Worm (Caenorhabditis elegans): ENCODE measurements around the gene sulp-3.
"Not testable (repeated sequence)": the region's sequence is repeated elsewhere in the genome, so short reads cannot be mapped to it uniquely, and the experiment has no call there.

The sulp-3 gene

ce11 chrX:8421594-8421993 lies 13.4 kb upstream of the sulp-3 start:
- TF ChIP-seq fos-1 (tag; optimal IDR thresholded peaks at IDR 0.05) (no peak), nhr-11 (tag; optimal IDR thresholded peaks at IDR 0.05) (no peak), ceh-82 (tag; optimal IDR thresholded peaks at IDR 0.05) (no peak), sma-9 (GFP tag; optimal IDR thresholded peaks at IDR 0.05) (no peak), sma-9 (tag; optimal IDR thresholded peaks at IDR 0.05) (no peak), C34F6.9 (tag; optimal IDR thresholded peaks at IDR 0.05) (no peak), nhr-6 (tag; optimal IDR thresholded peaks at IDR 0.05) (no peak), nhr-129 (tag; optimal IDR thresholded peaks at IDR 0.05) (no peak), dmd-4 (tag; optimal IDR thresholded peaks at IDR 0.05) (no peak), nhr-237 (tag; optimal IDR thresholded peaks at IDR 0.05) (no peak), mab-5 (tag; optimal IDR thresholded peaks at IDR 0.05) (no peak), peb-1 (tag; optimal IDR thresholded peaks at IDR 0.05) (no peak), aly-2 (tag; optimal IDR thresholded peaks at IDR 0.05) (no peak)

- peak; percentile 18 for TF ChIP-seq sma-9 (GFP tag; optimal IDR thresholded peaks at IDR 0.05)
- no peak for TF ChIP-seq sma-9 (tag; optimal IDR thresholded peaks at IDR 0.05)
- no peak for TF ChIP-seq unc-39 (tag; optimal IDR thresholded peaks at IDR 0.05)
These were observed 11.1 kb upstream of the sulp-3 start for ce11 chrX:8419252-8419651.

ce11 chrX:8418382-8418781 lies 10.2 kb upstream of the sulp-3 start, which contains the start of gene spp-13:
Gene spp-13, minus strand, starts transcription at chrX:8418524.
- TF ChIP-seq nhr-21 (tag; optimal IDR thresholded peaks at IDR 0.05) (peak; percentile 28), ama-1 (optimal IDR thresholded peaks at IDR 0.05) (no peak), sem-4 (tag; optimal IDR thresholded peaks at IDR 0.05) (peak; percentile 54)

- TF ChIP-seq unc-39 (tag; optimal IDR thresholded peaks at IDR 0.05) (no peak), zag-1 (tag; optimal IDR thresholded peaks at IDR 0.05) (no peak), R02D3.7 (tag; optimal IDR thresholded peaks at IDR 0.05) (no peak), peb-1 (tag; optimal IDR thresholded peaks at IDR 0.05) (no peak), fos-1 (tag; optimal IDR thresholded peaks at IDR 0.05) (peak; percentile 19)
These were observed 9.6 kb upstream of the sulp-3 start for ce11 chrX:8417727-8418126.

ce11 chrX:8416819-8417218 lies 8.7 kb upstream of the sulp-3 start, which contains the start of gene ced-8:
Gene ced-8, minus strand, starts transcription at chrX:8416919.
- TF ChIP-seq sma-3 (GFP tag; optimal IDR thresholded peaks at IDR 0.05), result no peak

ce11 chrX:8413130-8413529 lies 5.0 kb upstream of the sulp-3 start, which contains the start of gene F08F1.4:
Gene F08F1.4, plus strand, starts transcription at chrX:8413430.
- TF ChIP-seq skn-1 (tag; optimal IDR thresholded peaks at IDR 0.05), result no peak
- no peak for TF ChIP-seq nhr-129 (tag; optimal IDR thresholded peaks at IDR 0.05)
- TF ChIP-seq nhr-21 (tag; optimal IDR thresholded peaks at IDR 0.05), result no peak
- no peak for TF ChIP-seq mbf-1 (tag; optimal IDR thresholded peaks at IDR 0.05)
- TF ChIP-seq ceh-82 (tag; optimal IDR thresholded peaks at IDR 0.05), result no peak
- TF ChIP-seq crh-2 (tag; optimal IDR thresholded peaks at IDR 0.05), result no peak
- TF ChIP-seq ztf-1 (GFP tag; conservative IDR thresholded peaks at IDR 0.05), result no peak
- TF ChIP-seq nhr-6 (tag; optimal IDR thresholded peaks at IDR 0.05), result no peak
- TF ChIP-seq lin-11 (tag; optimal IDR thresholded peaks at IDR 0.05), result no peak
- TF ChIP-seq F13H6.1 (tag; optimal IDR thresholded peaks at IDR 0.05), result no peak
- TF ChIP-seq C34F6.9 (tag; optimal IDR thresholded peaks at IDR 0.05), result no peak
- TF ChIP-seq mab-5 (tag; optimal IDR thresholded peaks at IDR 0.05), result no peak
- no peak for TF ChIP-seq snpc-4 (tag; optimal IDR thresholded peaks at IDR 0.05)
- TF ChIP-seq sma-9 (GFP tag; optimal IDR thresholded peaks at IDR 0.05), result no peak
- no peak for TF ChIP-seq sma-9 (tag; optimal IDR thresholded peaks at IDR 0.05)
- TF ChIP-seq sem-4 (tag; optimal IDR thresholded peaks at IDR 0.05), result no peak
- no peak for TF ChIP-seq elt-3 (tag; optimal IDR thresholded peaks at IDR 0.05)
- TF ChIP-seq ztf-4 (tag; optimal IDR thresholded peaks at IDR 0.05), result no peak
- TF ChIP-seq ZK546.5 (tag; optimal IDR thresholded peaks at IDR 0.05), result no peak

- not testable (repeated sequence) for TF ChIP-seq mab-5 (tag; optimal IDR thresholded peaks at IDR 0.05); lin-13 (GFP tag; optimal IDR thresholded peaks at IDR 0.05); aly-2 (tag; optimal IDR thresholded peaks at IDR 0.05)
These were observed 2.6 kb upstream of the sulp-3 start, which contains the start of gene F08F1.9 for ce11 chrX:8410754-8411153. Gene F08F1.9, minus strand, starts transcription at chrX:8410854.
